Fruit fly (Drosophila melanogaster): ENCODE data around the gene CG3527.

Gene CG3527

dm6 chrX:4507121-4507520, 44.7 kb upstream of the CG3527 start (continued):
- no peak for TF ChIP-seq lov (optimal IDR thresholded peaks at IDR 0.05)
- TF ChIP-seq lov (GFP tag; IDR thresholded peaks at IDR 0.05): peak; percentile 77; the same call in 2 of the 3 replicates
- 0 out of 2 replicates have a peak, but pooled peaks have one; percentile 20 for TF ChIP-seq peb (GFP tag; IDR thresholded peaks at IDR 0.05)
- TF ChIP-seq caup (GFP tag; optimal IDR thresholded peaks at IDR 0.05; ENCODE audit: severe bottlenecking): peak; percentile 56
- peak; percentile 66 for TF ChIP-seq CG3281 (GFP tag; optimal IDR thresholded peaks at IDR 0.05)
- no peak for TF ChIP-seq CG4328 (GFP tag; optimal IDR thresholded peaks at IDR 0.05)
- peak; percentile 37 for TF ChIP-seq CG13424 (tag; optimal IDR thresholded peaks at IDR 0.05)
- TF ChIP-seq vvl (GFP tag; IDR thresholded peaks at IDR 0.05): peak; percentile 79
- no peak for TF ChIP-seq prd (optimal IDR thresholded peaks at IDR 0.05)
- peak; percentile 72; the same call in 2 of the 3 replicates for TF ChIP-seq prd (GFP tag; IDR thresholded peaks at IDR 0.05)
- no peak for TF ChIP-seq Sry-δ (GFP tag; optimal IDR thresholded peaks at IDR 0.05)
- TF ChIP-seq CG2116 (GFP tag; optimal IDR thresholded peaks at IDR 0.05): peak; percentile 75
- TF ChIP-seq CG10431 (GFP tag; optimal IDR thresholded peaks at IDR 0.05): peak; percentile 81
- peak; percentile 38 for TF ChIP-seq CG15601 (tag; optimal IDR thresholded peaks at IDR 0.05)
- peak; percentile 66; the same call in 1 of the 3 replicates for TF ChIP-seq otp (GFP tag; IDR thresholded peaks at IDR 0.05)
- peak; percentile 62 for TF ChIP-seq ac (GFP tag; optimal IDR thresholded peaks at IDR 0.05)
- TF ChIP-seq CG9727 (GFP tag; optimal IDR thresholded peaks at IDR 0.05): peak; percentile 49
- peak; percentile 20 for TF ChIP-seq CHES-1-like (GFP tag; optimal IDR thresholded peaks at IDR 0.05)
- no peak for TF ChIP-seq CG31224 (GFP tag; IDR thresholded peaks at IDR 0.05)
- no peak for TF ChIP-seq Bteb2 (GFP tag; optimal IDR thresholded peaks at IDR 0.05)
- peak; percentile 61 for TF ChIP-seq CG14441 (GFP tag; IDR thresholded peaks at IDR 0.05)
- no peak for TF ChIP-seq CG17612 (GFP tag; IDR thresholded peaks at IDR 0.05)
- TF ChIP-seq CG6813 (GFP tag; optimal IDR thresholded peaks at IDR 0.05): peak; percentile 54
- no peak for TF ChIP-seq CG6175 (GFP tag; IDR thresholded peaks at IDR 0.05)
- peak; percentile 35 for TF ChIP-seq CG17829 (tag; optimal IDR thresholded peaks at IDR 0.05)
- peak; percentile 38 for TF ChIP-seq CG12236 (GFP tag; optimal IDR thresholded peaks at IDR 0.05)
- no peak for TF ChIP-seq pho (GFP tag; optimal IDR thresholded peaks at IDR 0.05)
- peak; percentile 83 for TF ChIP-seq chm (GFP tag; IDR thresholded peaks at IDR 0.05)
- peak; percentile 60 for TF ChIP-seq CG1529 (GFP tag; optimal IDR thresholded peaks at IDR 0.05)
- peak; percentile 70 for TF ChIP-seq CG16863 (GFP tag; optimal IDR thresholded peaks at IDR 0.05)
- no peak for TF ChIP-seq CG9797 (GFP tag; optimal IDR thresholded peaks at IDR 0.05)
- TF ChIP-seq p53 (GFP tag; optimal IDR thresholded peaks at IDR 0.05): peak; percentile 55
- no peak for TF ChIP-seq gro (GFP tag; optimal IDR thresholded peaks at IDR 0.05)
- TF ChIP-seq gcm2 (GFP tag; optimal IDR thresholded peaks at IDR 0.05): no peak
- no peak for TF ChIP-seq CG7556 (GFP tag; optimal IDR thresholded peaks at IDR 0.05)
- TF ChIP-seq CG10959 (GFP tag; IDR thresholded peaks at IDR 0.05): peak; percentile 69
- TF ChIP-seq Dfd (GFP tag; optimal IDR thresholded peaks at IDR 0.05): no peak
- no peak for TF ChIP-seq ems (GFP tag; optimal IDR thresholded peaks at IDR 0.05)
- peak; percentile 73 for TF ChIP-seq Chrac-16 (GFP tag; optimal IDR thresholded peaks at IDR 0.05)
- peak; percentile 23 for TF ChIP-seq phol (tag; optimal IDR thresholded peaks at IDR 0.05)
- TF ChIP-seq disco-r (GFP tag; optimal IDR thresholded peaks at IDR 0.05): peak; percentile 35
- peak; percentile 70 for TF ChIP-seq CG5953 (GFP tag; IDR thresholded peaks at IDR 0.05)
- TF ChIP-seq CG3065 (GFP tag; optimal IDR thresholded peaks at IDR 0.05): peak; percentile 23
- TF ChIP-seq CG2712 (tag; optimal IDR thresholded peaks at IDR 0.05): peak; percentile 46
- TF ChIP-seq tup (GFP tag; optimal IDR thresholded peaks at IDR 0.05): no peak
- TF ChIP-seq CG13296 (GFP tag; optimal IDR thresholded peaks at IDR 0.05): peak; percentile 12
- 0 out of 3 replicates have a peak, but pooled peaks have one; percentile 18 for TF ChIP-seq CG2889 (GFP tag; IDR thresholded peaks at IDR 0.05)
- no peak for TF ChIP-seq CG12299 (tag; optimal IDR thresholded peaks at IDR 0.05)
- TF ChIP-seq BtbVII (GFP tag; optimal IDR thresholded peaks at IDR 0.05): no peak
- peak; percentile 53 for TF ChIP-seq CG7839 (tag; optimal IDR thresholded peaks at IDR 0.05)
- no peak for TF ChIP-seq Spps (tag; optimal IDR thresholded peaks at IDR 0.05)
- peak; percentile 4 for TF ChIP-seq slp2 (GFP tag; optimal IDR thresholded peaks at IDR 0.05)
